Fruit fly (Drosophila melanogaster): ENCODE measurements around the gene CkIIalpha.

CkIIalpha gene

dm6 chr3L:23096803-23097425 is at the start of gene CkIIalpha:
Gene CkIIalpha, plus strand, starts transcription at chr3L:23097072.
- TF ChIP-seq Dfd (GFP tag; optimal IDR thresholded peaks at IDR 0.05) = no peak
- TF ChIP-seq Rel (GFP tag; optimal IDR thresholded peaks at IDR 0.05) = no peak
- TF ChIP-seq Rel (tag; optimal IDR thresholded peaks at IDR 0.05) = no peak
- TF ChIP-seq fru (GFP tag; optimal IDR thresholded peaks at IDR 0.05) = no peak
- no peak for TF ChIP-seq dmrt93B (GFP tag; optimal IDR thresholded peaks at IDR 0.05)
- TF ChIP-seq usp (GFP tag; optimal IDR thresholded peaks at IDR 0.05) = no peak
- no peak for TF ChIP-seq Vsx2 (GFP tag; optimal IDR thresholded peaks at IDR 0.05; ENCODE audit: partially characterized antibody)
- TF ChIP-seq OdsH (GFP tag; optimal IDR thresholded peaks at IDR 0.05) = no peak
- no peak for TF ChIP-seq Abd-B (GFP tag; optimal IDR thresholded peaks at IDR 0.05)
- no peak for TF ChIP-seq Sp1 (GFP tag; optimal IDR thresholded peaks at IDR 0.05)
- no peak for TF ChIP-seq woc (GFP tag; optimal IDR thresholded peaks at IDR 0.05)
- no peak for TF ChIP-seq CrebA (GFP tag; optimal IDR thresholded peaks at IDR 0.05; ENCODE audit: borderline replicate concordance)
- no peak for TF ChIP-seq h (GFP tag; optimal IDR thresholded peaks at IDR 0.05)

DNA sequence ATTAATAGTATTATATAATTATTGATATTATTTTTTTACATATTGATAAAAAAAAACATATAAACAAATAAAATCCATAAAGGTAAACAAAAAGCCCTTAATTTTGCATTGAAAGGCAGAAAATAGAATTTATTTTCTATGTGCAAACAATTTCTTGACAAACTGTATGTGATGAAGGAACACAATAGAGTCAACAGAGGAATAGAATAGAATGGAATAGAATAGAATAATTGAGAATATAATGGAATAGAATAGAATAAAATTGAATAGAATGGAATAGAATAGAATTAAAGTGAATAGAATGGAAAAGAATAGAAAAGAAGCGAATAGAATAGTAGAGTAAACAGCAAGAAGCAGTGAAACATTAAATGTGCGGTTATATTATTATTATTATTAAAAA is 15.6 kb upstream of the CkIIalpha start:
- TF ChIP-seq Hr78 (GFP tag; optimal IDR thresholded peaks at IDR 0.05) (no peak), psq (GFP tag; optimal IDR thresholded peaks at IDR 0.05) (no peak), Jra (GFP tag; optimal IDR thresholded peaks at IDR 0.05) (no peak), OdsH (GFP tag; optimal IDR thresholded peaks at IDR 0.05) (no peak), woc (GFP tag; optimal IDR thresholded peaks at IDR 0.05) (no peak), GATAd (GFP tag; optimal IDR thresholded peaks at IDR 0.05) (no peak), Dif (GFP tag; optimal IDR thresholded peaks at IDR 0.05; ENCODE audit: partially characterized antibody) (no peak), Hnf4 (GFP tag; optimal IDR thresholded peaks at IDR 0.05) (no peak), ey (GFP tag; optimal IDR thresholded peaks at IDR 0.05) (no peak), jim (GFP tag; optimal IDR thresholded peaks at IDR 0.05) (no peak), fru (GFP tag; optimal IDR thresholded peaks at IDR 0.05) (no peak), lola (GFP tag; optimal IDR thresholded peaks at IDR 0.05) (no peak), tai (GFP tag; optimal IDR thresholded peaks at IDR 0.05) (no peak), Mio (GFP tag; optimal IDR thresholded peaks at IDR 0.05) (no peak), Myc (optimal IDR thresholded peaks at IDR 0.05) (no peak), foxo (GFP tag; optimal IDR thresholded peaks at IDR 0.05) (no peak), h (GFP tag; optimal IDR thresholded peaks at IDR 0.05) (no peak)

dm6 chr3L:23088927-23089326 is 7.9 kb upstream of the CkIIalpha start:
- TF ChIP-seq dsf (GFP tag; optimal IDR thresholded peaks at IDR 0.05; ENCODE audit: borderline replicate concordance) (no peak), br (GFP tag; optimal IDR thresholded peaks at IDR 0.05) (no peak), CG32264 (GFP tag; optimal IDR thresholded peaks at IDR 0.05) (no peak), Myc (optimal IDR thresholded peaks at IDR 0.05) (no peak), Hr78 (GFP tag; optimal IDR thresholded peaks at IDR 0.05) (no peak), Hnf4 (GFP tag; optimal IDR thresholded peaks at IDR 0.05) (no peak), Jra (GFP tag; optimal IDR thresholded peaks at IDR 0.05) (no peak), CG9705 (GFP tag; optimal IDR thresholded peaks at IDR 0.05) (no peak), fru (GFP tag; optimal IDR thresholded peaks at IDR 0.05) (no peak), pan (optimal IDR thresholded peaks at IDR 0.05) (no peak), psq (GFP tag; optimal IDR thresholded peaks at IDR 0.05) (no peak), ey (GFP tag; optimal IDR thresholded peaks at IDR 0.05) (no peak), sage (GFP tag; optimal IDR thresholded peaks at IDR 0.05) (no peak), Rel (GFP tag; optimal IDR thresholded peaks at IDR 0.05) (no peak), Rel (tag; optimal IDR thresholded peaks at IDR 0.05) (no peak), tai (GFP tag; optimal IDR thresholded peaks at IDR 0.05) (no peak)

- TF ChIP-seq tai (GFP tag; optimal IDR thresholded peaks at IDR 0.05) (no peak), Jra (GFP tag; optimal IDR thresholded peaks at IDR 0.05) (peak; percentile 16), HLH106 (tag; optimal IDR thresholded peaks at IDR 0.05) (peak; percentile 51), dmrt93B (GFP tag; optimal IDR thresholded peaks at IDR 0.05) (peak; percentile 62), psq (GFP tag; optimal IDR thresholded peaks at IDR 0.05) (peak; percentile 53), rgr (GFP tag; optimal IDR thresholded peaks at IDR 0.05) (peak; percentile 67), Hnf4 (GFP tag; optimal IDR thresholded peaks at IDR 0.05) (peak; percentile 35), Hr78 (GFP tag; optimal IDR thresholded peaks at IDR 0.05) (no peak), N (GFP tag; optimal IDR thresholded peaks at IDR 0.05) (peak; percentile 30), woc (GFP tag; optimal IDR thresholded peaks at IDR 0.05) (peak; percentile 73), CrebA (GFP tag; optimal IDR thresholded peaks at IDR 0.05; ENCODE audit: borderline replicate concordance) (peak; percentile 1), brk (GFP tag; optimal IDR thresholded peaks at IDR 0.05) (peak; percentile 39), CG9705 (GFP tag; optimal IDR thresholded peaks at IDR 0.05) (peak; percentile 55), h (GFP tag; optimal IDR thresholded peaks at IDR 0.05) (peak; percentile 22), Hr83 (GFP tag; optimal IDR thresholded peaks at IDR 0.05; ENCODE audit: poor library complexity, severe bottlenecking) (peak; percentile 58), ey (GFP tag; optimal IDR thresholded peaks at IDR 0.05) (no peak), Dif (GFP tag; optimal IDR thresholded peaks at IDR 0.05; ENCODE audit: partially characterized antibody) (peak; percentile 24), GATAd (GFP tag; optimal IDR thresholded peaks at IDR 0.05) (no peak), OdsH (GFP tag; optimal IDR thresholded peaks at IDR 0.05) (peak; percentile 23), usp (GFP tag; optimal IDR thresholded peaks at IDR 0.05) (no peak)
Observed at dm6 chr3L:23095277-23095676, 1.6 kb upstream of the CkIIalpha start, which contains the start of gene RpL10. Gene RpL10, minus strand, starts transcription at chr3L:23095471.
